Fruit fly (Drosophila melanogaster): ENCODE results near the gene Wdfy2.

dm6 chr2L:10458979-10459378, 35.9 kb downstream of the Wdfy2 start:
- TF ChIP-seq h (GFP tag; optimal IDR thresholded peaks at IDR 0.05) = no peak
- no peak for TF ChIP-seq Jra (GFP tag; optimal IDR thresholded peaks at IDR 0.05)
- TF ChIP-seq usp (GFP tag; optimal IDR thresholded peaks at IDR 0.05) = no peak
- no peak for TF ChIP-seq GATAd (GFP tag; optimal IDR thresholded peaks at IDR 0.05)
- TF ChIP-seq lola (GFP tag; optimal IDR thresholded peaks at IDR 0.05) = no peak
- no peak for TF ChIP-seq Myc (optimal IDR thresholded peaks at IDR 0.05)
- no peak for TF ChIP-seq OdsH (GFP tag; optimal IDR thresholded peaks at IDR 0.05)
- TF ChIP-seq psq (GFP tag; optimal IDR thresholded peaks at IDR 0.05) = no peak
